Fruit fly (Drosophila melanogaster) whole organism, embryonic: ENCODE data around the gene glob1.

ENCODE experiments used
- Jarid2 ChIP-seq: fragments of 200-800 bp; sonication (Bioruptor generic); optimal IDR thresholded peaks from 3 replicates; lab custom pipeline; 2017; ENCODE audit warnings: mild to moderate bottlenecking, missing biosample characterization, missing genetic modification reagents, missing genetic modification characterization
- psq ChIP-seq: fragments of 200-800 bp; sonication (Bioruptor generic); optimal IDR thresholded peaks from 2 replicates; lab custom pipeline; 2017; ENCODE audit warnings: missing biosample characterization, missing genetic modification characterization
- sisA ChIP-seq: fragments of 200-800 bp; sonication (Bioruptor generic); IDR thresholded peaks from 2 replicates; pipeline ENCODE4 v1.3.6; 2022; ENCODE audit warnings: missing biosample characterization, missing genetic modification characterization

dm6 chr3R:15899650-15900049 lies 4.8 kb downstream of the glob1 start:
- TF ChIP-seq psq (GFP tag; lab: Kevin White, UChicago) (no peak), sisA (GFP tag; lab: Robert Waterston, UW) (no peak), Jarid2 (GFP tag; lab: Kevin White, UChicago) (no peak)
